Fruit fly (Drosophila melanogaster): ENCODE measurements around the gene CG15432.

CG15432 gene

DNA sequence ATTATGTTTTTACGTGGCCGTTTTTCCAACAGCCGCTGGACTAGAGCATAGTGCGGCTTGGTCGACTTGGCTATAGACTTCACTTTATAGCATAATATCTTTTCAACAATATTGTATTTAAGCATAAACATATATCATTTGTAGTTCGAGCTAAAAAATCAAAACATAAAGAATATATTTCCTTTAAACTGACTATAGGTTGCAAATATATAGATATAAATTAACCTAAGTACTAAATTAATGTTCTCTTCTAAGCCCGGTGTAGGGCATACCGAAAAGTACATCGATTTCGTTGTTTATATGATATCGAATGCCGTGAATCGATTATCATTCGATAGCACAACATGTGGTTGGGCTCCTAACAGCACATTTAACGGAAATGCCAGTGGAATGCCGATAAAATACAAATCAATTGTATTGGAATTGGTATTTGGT, 6.5 kb downstream of the CG15432 start, which contains the start of gene MFS18 (continued):
- TF ChIP-seq dac (GFP tag; optimal IDR thresholded peaks at IDR 0.05) (peak; percentile 81), ss (GFP tag; optimal IDR thresholded peaks at IDR 0.05) (peak in 1 of 2 experiments; percentile 90), CG32006 (GFP tag; optimal IDR thresholded peaks at IDR 0.05) (peak; percentile 96), CG11762 (GFP tag; optimal IDR thresholded peaks at IDR 0.05; ENCODE audit: insufficient read depth) (peak; percentile 99), vri (GFP tag; optimal IDR thresholded peaks at IDR 0.05) (no peak), CG9139 (GFP tag; optimal IDR thresholded peaks at IDR 0.05) (no peak), lz (GFP tag; optimal IDR thresholded peaks at IDR 0.05) (peak; percentile 94), Hr38 (GFP tag; optimal IDR thresholded peaks at IDR 0.05) (peak; percentile 20)

DNA sequence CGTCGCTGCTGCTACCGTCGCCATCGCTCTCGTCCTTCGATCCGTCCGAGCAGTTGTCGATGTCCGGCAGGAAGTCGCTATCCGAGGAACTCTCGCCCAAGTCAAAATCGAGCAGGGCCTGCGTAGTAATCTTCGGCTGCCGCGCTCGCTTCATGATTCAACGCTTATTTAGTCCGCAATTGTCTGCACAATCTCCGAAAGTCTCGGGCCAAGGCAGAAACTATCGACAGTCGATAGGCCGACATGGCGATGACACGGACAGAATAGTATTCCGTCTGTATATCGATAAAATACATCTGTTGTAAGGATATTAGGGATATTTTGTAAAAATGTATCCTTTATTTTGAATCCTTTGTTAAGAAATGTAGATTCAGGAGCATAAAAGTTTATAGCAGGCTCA, 10.7 kb downstream of the CG15432 start, which contains the start of gene CG15439:
Gene CG15439 (minus strand): TSS at position 241 of the 400 bp plus-strand sequence.
- TF ChIP-seq CG1621 (tag; optimal IDR thresholded peaks at IDR 0.05): peak; percentile 21
- no peak for TF ChIP-seq CG6792 (GFP tag; optimal IDR thresholded peaks at IDR 0.05)

dm6 chr2L:4454009-4454689, 12.0 kb downstream of the CG15432 start, which contains the start of the genes Secp43 and ND-B8:
Secp43 (minus strand) TSS chr2L:4454453.
ND-B8 (plus strand) TSS chr2L:4454626.
- TF ChIP-seq dsx (GFP tag; optimal IDR thresholded peaks at IDR 0.05; ENCODE audit: poor library complexity, severe bottlenecking) (peak; percentile 36), pdm3 (GFP tag; optimal IDR thresholded peaks at IDR 0.05) (no peak), CG1621 (tag; optimal IDR thresholded peaks at IDR 0.05) (peak; percentile 32), Sox14 (GFP tag; optimal IDR thresholded peaks at IDR 0.05) (peak; percentile 27), Smox (GFP tag; optimal IDR thresholded peaks at IDR 0.05) (no peak), achi (GFP tag; optimal IDR thresholded peaks at IDR 0.05) (peak; percentile 29), fkh (GFP tag; optimal IDR thresholded peaks at IDR 0.05) (peak; percentile 77), Hr39 (GFP tag; optimal IDR thresholded peaks at IDR 0.05) (no peak), CG11902 (GFP tag; optimal IDR thresholded peaks at IDR 0.05) (no peak), svp (GFP tag) (peak; percentile 86), Eip75B (GFP tag; optimal IDR thresholded peaks at IDR 0.05) (no peak), CG6808 (GFP tag; optimal IDR thresholded peaks at IDR 0.05) (peak; percentile 13)

- peak; percentile 35 for TF ChIP-seq CG1621 (tag; optimal IDR thresholded peaks at IDR 0.05)
- TF ChIP-seq CG8632 (GFP tag; optimal IDR thresholded peaks at IDR 0.05): no peak
- no peak for TF ChIP-seq CG31627 (GFP tag; optimal IDR thresholded peaks at IDR 0.05)
- TF ChIP-seq fd85E (GFP tag; optimal IDR thresholded peaks at IDR 0.05): no peak
- peak; percentile 6 for TF ChIP-seq CG3032 (tag; optimal IDR thresholded peaks at IDR 0.05)
- TF ChIP-seq CG10669 (GFP tag; optimal IDR thresholded peaks at IDR 0.05): no peak
- peak; percentile 89 for TF ChIP-seq svp (GFP tag)
- TF ChIP-seq Gug (GFP tag; IDR thresholded peaks at IDR 0.05): no peak
- TF ChIP-seq OdsH (GFP tag; optimal IDR thresholded peaks at IDR 0.05): peak; percentile 2
- TF ChIP-seq dsx (GFP tag; optimal IDR thresholded peaks at IDR 0.05; ENCODE audit: poor library complexity, severe bottlenecking): peak; percentile 80
- TF ChIP-seq CG6163 (GFP tag; IDR thresholded peaks at IDR 0.05): 0 out of 3 replicates have a peak, but pooled peaks have one; percentile 26
- peak; percentile 28 for TF ChIP-seq Sox14 (GFP tag; optimal IDR thresholded peaks at IDR 0.05)
- TF ChIP-seq Met (GFP tag; optimal IDR thresholded peaks at IDR 0.05): peak; percentile 1
- TF ChIP-seq CG6854 (GFP tag; optimal IDR thresholded peaks at IDR 0.05): peak; percentile 0
- peak; percentile 28 for TF ChIP-seq esn (GFP tag; optimal IDR thresholded peaks at IDR 0.05)
- TF ChIP-seq eg (GFP tag; IDR thresholded peaks at IDR 0.05): peak; percentile 53; the same call in 1 of the 3 replicates
- no peak for TF ChIP-seq fkh (GFP tag; optimal IDR thresholded peaks at IDR 0.05)
- peak; percentile 44 for TF ChIP-seq vri (GFP tag; optimal IDR thresholded peaks at IDR 0.05)
- peak; percentile 16 to 37 for TF ChIP-seq ss (GFP tag; optimal IDR thresholded peaks at IDR 0.05)
- TF ChIP-seq Hr39 (GFP tag; optimal IDR thresholded peaks at IDR 0.05): no peak
- TF ChIP-seq Eip78C (GFP tag): peak; percentile 71
- TF ChIP-seq CG15336 (GFP tag; IDR thresholded peaks at IDR 0.05): 0 out of 2 replicates have a peak, but pooled peaks have one; percentile 10
- no peak for TF ChIP-seq CG10631 (GFP tag; optimal IDR thresholded peaks at IDR 0.05)
- peak; percentile 24 for TF ChIP-seq topi (GFP tag; optimal IDR thresholded peaks at IDR 0.05)
- TF ChIP-seq Eip75B (GFP tag; optimal IDR thresholded peaks at IDR 0.05): peak; percentile 12
These were observed 14.4 kb downstream of the CG15432 start, which contains the start of gene Gs1l for dm6 chr2L:4456539-4456994. Gs1l (minus strand) TSS chr2L:4456807.

All from whole organism, prepupa.